Fruit fly (Drosophila melanogaster): ENCODE data around the gene CG4213.

The CG4213 gene

DNA sequence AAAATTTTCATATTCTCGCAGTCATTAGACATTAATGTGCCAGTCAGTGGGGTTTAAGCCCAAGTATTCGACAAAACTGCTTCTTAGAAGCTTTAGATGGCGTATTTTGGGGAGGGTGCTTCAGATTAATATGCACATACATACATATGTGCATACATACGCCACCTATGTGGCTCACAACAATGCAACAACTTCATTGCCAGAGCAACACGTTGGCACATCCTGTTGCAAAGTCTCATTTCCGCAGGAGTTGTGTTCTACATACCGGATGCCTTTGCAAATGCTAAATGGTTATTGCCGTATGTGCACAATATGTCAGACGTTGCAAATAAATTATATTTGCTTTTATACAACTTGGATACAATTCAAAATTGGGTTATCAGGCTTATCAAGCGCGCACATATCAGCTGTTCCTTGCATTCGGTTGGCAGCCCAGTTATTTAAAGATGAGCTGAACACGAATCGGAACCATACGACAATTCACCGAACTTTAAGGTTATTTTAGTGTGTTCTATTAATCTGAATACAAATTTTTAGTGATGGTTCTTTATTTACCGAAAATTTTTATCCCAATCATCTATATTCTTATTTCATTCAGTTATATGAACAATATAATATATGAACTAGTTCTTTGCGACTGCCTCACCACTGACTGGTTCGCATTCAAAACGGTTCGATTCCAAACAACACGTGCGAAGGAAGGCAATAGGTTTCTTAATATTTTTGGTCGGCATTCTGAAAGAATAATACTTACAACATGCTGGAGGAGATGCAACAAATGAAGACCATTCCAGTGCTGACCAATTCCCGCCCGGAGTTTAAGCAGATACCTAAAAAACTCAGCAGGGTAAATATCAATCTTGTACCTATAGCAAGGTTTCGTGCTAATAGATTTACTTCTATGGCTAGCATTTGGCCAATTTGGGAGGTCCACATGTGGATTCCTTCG is 1.9 kb upstream of the CG4213 start, which contains the start of gene Polr1B (continued):
- TF ChIP-seq CG14710 (tag; optimal IDR thresholded peaks at IDR 0.05) (peak; percentile 71), twi (tag; optimal IDR thresholded peaks at IDR 0.05) (peak; percentile 1), ac (GFP tag; optimal IDR thresholded peaks at IDR 0.05) (no peak), CoRest (tag; optimal IDR thresholded peaks at IDR 0.05) (no peak), CG13296 (GFP tag; optimal IDR thresholded peaks at IDR 0.05) (no peak), jing (GFP tag; optimal IDR thresholded peaks at IDR 0.05) (no peak), CG16813 (GFP tag; IDR thresholded peaks at IDR 0.05; ENCODE audit: partially characterized antibody) (0 out of 3 replicates have a peak, but pooled peaks have one; percentile 33), nerfin-1 (tag; optimal IDR thresholded peaks at IDR 0.05) (no peak), D (optimal IDR thresholded peaks at IDR 0.05) (no peak), D (GFP tag; optimal IDR thresholded peaks at IDR 0.05) (no peak), vnd (GFP tag; IDR thresholded peaks at IDR 0.05; ENCODE audit: partially characterized antibody) (no peak), Nf-YA (GFP tag; IDR thresholded peaks at IDR 0.05) (no peak)

DNA sequence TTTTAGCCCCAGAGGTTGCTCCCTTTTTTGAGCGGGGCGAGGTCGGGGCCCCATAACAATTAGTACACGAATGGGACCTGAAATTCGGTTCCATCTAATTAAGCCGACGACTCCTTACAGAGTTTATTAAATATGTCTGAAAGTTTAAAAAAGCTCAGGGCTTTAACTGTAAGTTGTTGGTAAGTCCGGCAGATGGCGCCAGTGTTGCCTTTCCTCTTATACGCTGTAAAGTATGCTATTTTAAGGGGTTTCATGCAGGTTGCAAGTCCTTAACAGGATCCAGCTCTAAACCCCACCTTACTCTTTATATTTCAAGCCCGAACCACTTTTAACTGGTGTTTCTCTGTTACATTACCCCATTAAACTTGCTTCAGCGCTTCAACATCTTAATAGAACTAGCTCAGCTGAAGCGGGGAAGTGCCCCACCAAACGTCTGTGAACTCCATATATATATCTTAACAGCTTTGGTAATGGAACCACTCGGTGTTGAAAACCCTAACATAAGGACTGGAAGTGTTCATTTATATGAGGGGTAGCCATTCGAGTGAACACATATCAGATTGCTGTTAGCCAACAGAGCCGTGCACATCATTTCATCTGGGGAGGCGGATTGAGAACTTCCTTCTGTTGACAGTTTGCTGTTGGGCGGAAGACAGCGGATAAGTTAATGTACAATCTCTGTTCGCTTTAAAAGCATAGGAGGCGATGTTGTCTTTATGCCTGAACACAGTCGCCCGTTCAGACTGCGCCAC is 6.5 kb downstream of the CG4213 start:
- TF ChIP-seq CTCF (GFP tag; optimal IDR thresholded peaks at IDR 0.05) = peak; percentile 90
- TF ChIP-seq abd-A (tag; optimal IDR thresholded peaks at IDR 0.05) = peak; percentile 84
- TF ChIP-seq Scr (GFP tag; IDR thresholded peaks at IDR 0.05; ENCODE audit: partially characterized antibody) = no peak
- peak; percentile 31 for TF ChIP-seq Deaf1 (tag; optimal IDR thresholded peaks at IDR 0.05)
- 0 out of 3 replicates have a peak, but pooled peaks have one; percentile 23 for TF ChIP-seq zfh1 (GFP tag; IDR thresholded peaks at IDR 0.05)
- TF ChIP-seq so (GFP tag; IDR thresholded peaks at IDR 0.05) = no peak
- TF ChIP-seq CG5180 (GFP tag; optimal IDR thresholded peaks at IDR 0.05) = peak; percentile 96
- TF ChIP-seq Spps (tag; optimal IDR thresholded peaks at IDR 0.05) = no peak
- TF ChIP-seq Rfx (GFP tag; IDR thresholded peaks at IDR 0.05) = 0 out of 2 replicates have a peak, but pooled peaks have one; percentile 13
- no peak for TF ChIP-seq CG10462 (GFP tag; optimal IDR thresholded peaks at IDR 0.05)
- TF ChIP-seq gsb (GFP tag; IDR thresholded peaks at IDR 0.05) = no peak

DNA sequence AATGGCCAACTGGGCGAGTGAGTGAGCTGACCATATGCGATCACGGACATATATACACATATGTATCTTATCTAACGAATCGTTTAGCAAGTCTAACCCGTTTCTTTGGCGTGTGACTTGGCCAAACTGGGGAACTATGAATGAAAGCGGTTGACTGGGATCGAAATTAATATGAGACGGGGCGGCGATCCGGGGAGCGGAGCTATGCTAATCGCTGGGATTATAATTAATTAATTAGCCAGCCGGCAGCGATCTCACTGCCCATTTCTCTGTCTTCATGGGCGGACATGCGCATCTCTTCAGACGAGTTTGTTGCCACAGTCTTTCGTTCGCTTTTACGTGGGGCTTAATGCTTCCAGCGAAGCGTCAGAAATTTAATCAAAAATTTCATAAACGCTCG is 9.5 kb downstream of the CG4213 start:
- TF ChIP-seq ci (GFP tag; IDR thresholded peaks at IDR 0.05) = no peak
- TF ChIP-seq tx (GFP tag; optimal IDR thresholded peaks at IDR 0.05) = no peak
- TF ChIP-seq Hand (GFP tag; optimal IDR thresholded peaks at IDR 0.05) = no peak
- TF ChIP-seq scrt (GFP tag; optimal IDR thresholded peaks at IDR 0.05) = no peak
- TF ChIP-seq jing (GFP tag; optimal IDR thresholded peaks at IDR 0.05) = no peak
- TF ChIP-seq onecut (GFP tag; IDR thresholded peaks at IDR 0.05) = no peak
- no peak for TF ChIP-seq CG2199 (GFP tag; IDR thresholded peaks at IDR 0.05)
- TF ChIP-seq CG7745 (tag; optimal IDR thresholded peaks at IDR 0.05) = no peak
- no peak for TF ChIP-seq sisA (GFP tag; IDR thresholded peaks at IDR 0.05)
- no peak for TF ChIP-seq gsb (GFP tag; IDR thresholded peaks at IDR 0.05)
- no peak for TF ChIP-seq pnt (GFP tag; optimal IDR thresholded peaks at IDR 0.05)
- TF ChIP-seq Vsx1 (GFP tag; optimal IDR thresholded peaks at IDR 0.05) = peak; percentile 68
- no peak for TF ChIP-seq Oli (tag; optimal IDR thresholded peaks at IDR 0.05)
- no peak for TF ChIP-seq so (GFP tag; IDR thresholded peaks at IDR 0.05)
- TF ChIP-seq Oaz (GFP tag; IDR thresholded peaks at IDR 0.05) = no peak
- no peak for TF ChIP-seq D (optimal IDR thresholded peaks at IDR 0.05)
- TF ChIP-seq D (GFP tag; optimal IDR thresholded peaks at IDR 0.05) = no peak
- TF ChIP-seq sima (GFP tag; optimal IDR thresholded peaks at IDR 0.05) = no peak
- no peak for TF ChIP-seq phol (tag; optimal IDR thresholded peaks at IDR 0.05)
- TF ChIP-seq E2f2 (GFP tag; IDR thresholded peaks at IDR 0.05) = no peak
- TF ChIP-seq abd-A (tag; optimal IDR thresholded peaks at IDR 0.05) = peak; percentile 72
- TF ChIP-seq cwo (GFP tag; optimal IDR thresholded peaks at IDR 0.05) = no peak
- TF ChIP-seq slbo (GFP tag; IDR thresholded peaks at IDR 0.05) = no peak
- TF ChIP-seq bcd (GFP tag; optimal IDR thresholded peaks at IDR 0.05) = no peak
- no peak for TF ChIP-seq crc (GFP tag; optimal IDR thresholded peaks at IDR 0.05)
- no peak for TF ChIP-seq yki (optimal IDR thresholded peaks at IDR 0.05)
- TF ChIP-seq Awh (GFP tag; IDR thresholded peaks at IDR 0.05) = peak; percentile 99
- no peak for TF ChIP-seq zen2 (GFP tag; IDR thresholded peaks at IDR 0.05; ENCODE audit: partially characterized antibody)

Measured in whole organism, embryonic.